Fruit fly (Drosophila melanogaster): ENCODE results near the gene CG9393.

The CG9393 gene

DNA sequence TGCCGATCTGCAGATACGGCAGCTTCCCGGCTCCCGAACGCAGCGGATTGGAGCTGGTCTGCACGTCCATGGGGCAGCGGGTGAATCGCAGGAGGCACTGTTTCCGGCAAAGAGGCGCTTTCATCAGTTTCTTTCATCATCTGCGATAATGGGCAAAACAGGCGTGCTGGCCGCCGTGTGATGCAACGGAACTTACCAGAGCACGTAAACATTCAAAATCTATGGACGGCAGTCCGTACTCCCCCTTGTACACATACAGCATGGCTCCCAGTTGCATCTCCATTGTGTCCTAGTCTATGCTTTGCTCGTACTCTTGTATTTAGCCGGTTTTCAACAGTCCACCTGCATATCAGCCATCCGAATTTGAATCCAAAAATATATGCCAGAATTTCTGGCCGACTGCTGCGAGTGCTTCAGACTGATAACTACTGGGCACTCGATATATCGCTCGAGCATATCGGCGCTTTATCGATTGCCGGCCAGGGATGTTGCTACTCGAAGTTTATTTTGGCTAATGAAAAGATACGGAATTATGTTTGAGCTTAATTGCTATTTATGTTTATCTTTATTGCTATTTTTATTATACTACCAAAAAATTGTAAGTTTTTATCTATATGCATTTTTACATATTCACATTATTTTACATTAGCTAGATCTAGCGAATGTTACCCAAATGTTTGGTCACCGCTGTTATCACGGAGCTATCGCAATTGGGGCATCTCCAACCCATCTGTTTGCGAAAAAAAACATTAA, at the start of gene CG9393, which contains the start of gene Vps45:
CG9393 (minus strand) TSS at position 434 of the 753 bp plus-strand sequence.
Vps45 (plus strand) TSS at position 685 of the 753 bp plus-strand sequence.
- TF ChIP-seq CG1620 (GFP tag; optimal IDR thresholded peaks at IDR 0.05) (peak; percentile 75), cic (GFP tag; optimal IDR thresholded peaks at IDR 0.05) (no peak), CG7045 (GFP tag; optimal IDR thresholded peaks at IDR 0.05) (peak; percentile 28), toe (GFP tag; optimal IDR thresholded peaks at IDR 0.05) (no peak), Crg-1 (GFP tag; optimal IDR thresholded peaks at IDR 0.05) (peak; percentile 37), Clk (GFP tag; optimal IDR thresholded peaks at IDR 0.05) (no peak), bab1 (GFP tag; optimal IDR thresholded peaks at IDR 0.05) (peak; percentile 57), ovo (GFP tag; optimal IDR thresholded peaks at IDR 0.05) (peak; percentile 56), CG11617 (GFP tag; optimal IDR thresholded peaks at IDR 0.05) (peak; percentile 70), CG5204 (GFP tag; optimal IDR thresholded peaks at IDR 0.05) (no peak), CG12768 (GFP tag; optimal IDR thresholded peaks at IDR 0.05) (peak; percentile 32), Hr96 (GFP tag; optimal IDR thresholded peaks at IDR 0.05) (no peak), cnc (optimal IDR thresholded peaks at IDR 0.05) (no peak), CG33017 (tag; optimal IDR thresholded peaks at IDR 0.05) (peak; percentile 27), CG7101 (tag; optimal IDR thresholded peaks at IDR 0.05) (peak; percentile 63), tj (GFP tag; optimal IDR thresholded peaks at IDR 0.05) (peak; percentile 26), kay (GFP tag; ENCODE audit: borderline replicate concordance) (no peak), CG14711 (tag; optimal IDR thresholded peaks at IDR 0.05) (peak; percentile 74), pad (GFP tag; optimal IDR thresholded peaks at IDR 0.05) (no peak), Mnt (GFP tag; optimal IDR thresholded peaks at IDR 0.05) (peak; percentile 82)

DNA sequence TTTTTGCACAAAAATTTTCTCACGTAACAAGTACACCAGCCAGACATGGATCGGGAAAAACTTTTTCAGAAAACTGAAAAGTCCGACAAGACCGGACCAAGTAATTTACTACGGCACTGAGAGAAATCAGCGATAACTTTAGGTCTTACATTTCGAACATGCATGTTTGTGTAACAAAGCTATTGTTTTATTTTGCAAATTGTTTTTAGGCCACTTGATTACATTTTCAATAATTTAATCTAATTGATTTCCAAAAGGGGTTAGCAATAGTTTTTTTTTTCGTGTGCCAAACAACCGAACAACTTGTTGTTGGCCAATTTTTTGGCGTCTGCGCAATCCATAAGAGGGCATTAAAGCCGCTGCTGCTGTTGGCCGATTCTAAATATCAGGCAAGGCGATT, 49.7 kb upstream of the CG9393 start:
- TF ChIP-seq CG11617 (GFP tag; optimal IDR thresholded peaks at IDR 0.05) (no peak), CG14711 (tag; optimal IDR thresholded peaks at IDR 0.05) (no peak), CG5204 (GFP tag; optimal IDR thresholded peaks at IDR 0.05) (no peak), Hr96 (GFP tag; optimal IDR thresholded peaks at IDR 0.05) (no peak), ovo (GFP tag; optimal IDR thresholded peaks at IDR 0.05) (no peak), cnc (optimal IDR thresholded peaks at IDR 0.05) (no peak), CG7101 (tag; optimal IDR thresholded peaks at IDR 0.05) (no peak), pad (GFP tag; optimal IDR thresholded peaks at IDR 0.05) (no peak), CG33017 (tag; optimal IDR thresholded peaks at IDR 0.05) (no peak), cic (GFP tag; optimal IDR thresholded peaks at IDR 0.05) (no peak), kay (GFP tag; ENCODE audit: borderline replicate concordance) (no peak), tj (GFP tag; optimal IDR thresholded peaks at IDR 0.05) (no peak), bab1 (GFP tag; optimal IDR thresholded peaks at IDR 0.05) (no peak), CG12768 (GFP tag; optimal IDR thresholded peaks at IDR 0.05) (no peak), CG7045 (GFP tag; optimal IDR thresholded peaks at IDR 0.05) (no peak), Crg-1 (GFP tag; optimal IDR thresholded peaks at IDR 0.05) (no peak)

DNA sequence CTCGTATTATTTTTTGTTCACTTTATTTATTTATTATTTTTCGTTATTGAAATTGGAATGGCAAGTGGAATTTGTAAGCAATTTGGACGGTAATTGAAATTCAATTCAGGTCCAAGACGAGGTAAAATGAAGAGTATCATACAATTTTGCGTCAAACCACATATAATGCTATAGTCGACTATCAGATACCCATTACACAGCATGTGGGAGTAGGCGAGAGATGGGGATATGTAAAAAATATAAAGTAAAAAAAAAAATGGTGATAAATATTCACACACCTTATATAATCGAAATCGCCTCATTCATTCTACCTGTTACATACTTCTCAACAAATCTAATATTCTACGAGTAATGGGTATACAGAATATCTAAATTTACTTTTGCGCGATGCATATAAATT, 48.7 kb upstream of the CG9393 start:
- TF ChIP-seq bab1 (GFP tag; optimal IDR thresholded peaks at IDR 0.05) (peak; percentile 10), Crg-1 (GFP tag; optimal IDR thresholded peaks at IDR 0.05) (no peak), tj (GFP tag; optimal IDR thresholded peaks at IDR 0.05) (peak; percentile 10), CG7045 (GFP tag; optimal IDR thresholded peaks at IDR 0.05) (no peak), kay (GFP tag; ENCODE audit: borderline replicate concordance) (no peak)

DNA sequence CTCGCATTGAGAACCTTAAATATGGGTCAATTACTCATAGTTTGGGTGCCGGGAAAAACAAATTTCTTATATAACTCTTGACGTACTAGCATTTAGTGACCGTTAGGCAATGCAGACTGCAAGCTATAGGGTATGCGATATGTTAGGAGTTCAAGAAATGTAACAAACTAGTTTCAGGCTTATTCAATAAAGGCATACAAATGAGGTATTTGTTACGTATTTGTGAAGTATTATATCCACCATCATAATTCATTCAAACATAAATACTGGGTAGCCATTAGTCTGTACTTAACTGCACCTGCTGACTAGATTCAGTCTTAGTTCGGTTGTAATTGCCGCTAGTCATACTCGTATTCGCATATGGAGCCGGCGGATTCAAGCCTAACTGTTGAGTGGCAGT, 44.7 kb upstream of the CG9393 start:
- TF ChIP-seq CG12768 (GFP tag; optimal IDR thresholded peaks at IDR 0.05) (no peak), CG5204 (GFP tag; optimal IDR thresholded peaks at IDR 0.05) (no peak), cic (GFP tag; optimal IDR thresholded peaks at IDR 0.05) (no peak), tj (GFP tag; optimal IDR thresholded peaks at IDR 0.05) (no peak), Mnt (GFP tag; optimal IDR thresholded peaks at IDR 0.05) (no peak), bab1 (GFP tag; optimal IDR thresholded peaks at IDR 0.05) (no peak), Hr96 (GFP tag; optimal IDR thresholded peaks at IDR 0.05) (no peak), toe (GFP tag; optimal IDR thresholded peaks at IDR 0.05) (no peak), pad (GFP tag; optimal IDR thresholded peaks at IDR 0.05) (no peak), CG14711 (tag; optimal IDR thresholded peaks at IDR 0.05) (no peak), CG1620 (GFP tag; optimal IDR thresholded peaks at IDR 0.05) (no peak), CG7101 (tag; optimal IDR thresholded peaks at IDR 0.05) (no peak), CG11617 (GFP tag; optimal IDR thresholded peaks at IDR 0.05) (no peak), ovo (GFP tag; optimal IDR thresholded peaks at IDR 0.05) (no peak)

DNA sequence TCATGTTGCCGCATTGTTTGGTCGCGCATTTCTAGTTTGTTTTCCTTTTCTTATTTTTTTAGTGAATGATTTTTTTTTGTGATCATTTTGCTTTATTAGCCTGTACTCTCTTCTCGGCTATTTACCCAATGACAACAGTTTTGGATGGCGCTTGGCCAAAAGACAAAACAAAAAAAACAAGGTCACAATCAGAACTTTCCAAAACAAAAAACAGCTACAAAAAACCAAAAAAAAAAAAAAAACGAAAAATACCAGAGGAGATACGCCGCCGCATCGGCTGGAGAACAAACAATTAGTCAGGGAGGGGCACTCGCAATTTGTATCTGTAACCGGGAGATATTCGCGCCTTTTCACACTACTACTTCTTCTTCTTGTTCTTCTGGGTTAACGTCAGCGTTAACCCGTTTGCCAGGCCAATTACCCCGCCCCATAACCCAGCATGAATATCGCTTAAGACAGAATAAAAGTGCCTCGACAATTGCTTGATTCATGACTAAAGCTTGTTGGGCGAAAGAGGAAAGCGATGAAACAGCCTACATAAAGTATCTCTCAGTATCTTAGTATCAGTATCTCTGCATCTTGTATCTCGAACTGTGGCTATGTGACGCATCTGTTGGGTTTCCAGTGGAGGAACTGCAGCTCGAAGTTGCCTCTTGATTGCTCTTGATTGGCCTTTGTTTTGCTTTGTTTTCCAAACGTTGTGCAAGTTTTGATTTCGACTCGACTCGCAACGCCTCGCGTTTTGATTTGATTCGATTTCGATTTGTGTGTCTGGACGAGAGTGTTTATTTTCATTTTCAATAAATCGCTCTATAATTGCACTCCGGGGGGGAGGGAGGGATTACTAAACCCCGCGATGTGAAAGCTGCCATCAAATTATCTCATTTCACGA, 43.7 kb upstream of the CG9393 start:
- TF ChIP-seq CG14711 (tag; optimal IDR thresholded peaks at IDR 0.05): no peak
- no peak for TF ChIP-seq CG11617 (GFP tag; optimal IDR thresholded peaks at IDR 0.05)
- no peak for TF ChIP-seq CG7045 (GFP tag; optimal IDR thresholded peaks at IDR 0.05)
- no peak for TF ChIP-seq CG5204 (GFP tag; optimal IDR thresholded peaks at IDR 0.05)
- no peak for TF ChIP-seq cic (GFP tag; optimal IDR thresholded peaks at IDR 0.05)
- TF ChIP-seq tj (GFP tag; optimal IDR thresholded peaks at IDR 0.05): no peak
- TF ChIP-seq CG7101 (tag; optimal IDR thresholded peaks at IDR 0.05): no peak
- TF ChIP-seq pad (GFP tag; optimal IDR thresholded peaks at IDR 0.05): no peak
- TF ChIP-seq toe (GFP tag; optimal IDR thresholded peaks at IDR 0.05): no peak
- no peak for TF ChIP-seq Clk (GFP tag; optimal IDR thresholded peaks at IDR 0.05)
